Worm (Caenorhabditis elegans) whole organism, late embryonic: ENCODE data around the gene his-63.

Experiments used
- ama-1 ChIP-seq: fragments of 150-350 bp; optimal IDR thresholded peaks from 2 replicates; lab custom pipeline; 2014
- ceh-22 ChIP-seq: sonication (generic microtip); optimal IDR thresholded peaks from 2 replicates; lab custom pipeline; 2017; ENCODE audit warnings: missing biosample characterization, missing genetic modification characterization
- ceh-48 ChIP-seq: sonication (generic microtip); optimal IDR thresholded peaks from 2 replicates; lab custom pipeline; 2016; ENCODE audit warnings: missing genetic modification characterization, inconsistent platforms, missing compliant biosample characterization
- nhr-11 ChIP-seq: fragments of 150-350 bp; optimal IDR thresholded peaks from 2 replicates; lab custom pipeline; 2014; ENCODE audit warnings: missing biosample characterization, missing genetic modification characterization

- TF ChIP-seq nhr-11 (tag; lab: Kevin White, UChicago) = no peak
- no peak for TF ChIP-seq ama-1 (lab: Kevin White, UChicago)
- no peak for TF ChIP-seq ceh-22
- TF ChIP-seq ceh-48 (tag; lab: Kevin White, UChicago) = no peak
Observed at ce11 chrIV:11394243-11394642, 12.4 kb downstream of the his-63 start, which contains the start of gene tag-89.
